In the genomic region with DNA sequence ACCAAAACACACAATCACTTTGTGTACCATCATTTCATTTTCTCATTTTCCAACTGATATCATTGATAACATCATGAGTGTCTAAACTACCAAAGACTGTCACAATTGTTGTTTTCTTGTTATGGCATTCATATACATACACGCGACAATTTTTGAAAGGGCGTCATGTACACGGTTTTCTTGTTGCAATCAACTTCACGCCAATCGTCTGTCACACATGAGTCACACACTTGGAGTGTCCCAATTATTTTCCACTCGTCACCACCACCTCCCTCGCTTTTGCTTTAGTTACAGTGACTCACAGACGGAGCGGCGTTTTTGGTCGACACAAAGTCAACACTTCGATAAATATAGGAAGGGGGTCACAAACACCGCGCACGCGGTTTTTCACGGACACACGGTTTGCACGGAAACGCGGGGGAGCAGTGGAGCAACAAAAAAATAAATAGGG, we compare ENCODE assay signal across 2 worm cellular contexts.
TF ChIP-seq lines count a peak whose summit lies in the region.

No protein-coding gene starts in this region.

TF ChIP-seq in whole organism, L1 larva, 84 proteins besides CTCF, POLR2A, EP300 and RAD21 (continued from another document):
- no peak for TF ChIP-seq pag-3 (tag; optimal IDR thresholded peaks at IDR 0.05; lab: Kevin White, UChicago; ENCODE audit: borderline replicate concordance, insufficient read depth)
- no peak for TF ChIP-seq lin-39 (tag; optimal IDR thresholded peaks at IDR 0.05; lab: Kevin White, UChicago)
- TF ChIP-seq F16B12.6 (tag; optimal IDR thresholded peaks at IDR 0.05; lab: Kevin White, UChicago): no peak
- no peak for TF ChIP-seq egl-13 (tag; optimal IDR thresholded peaks at IDR 0.05; lab: Kevin White, UChicago)
- TF ChIP-seq egl-27 (tag; optimal IDR thresholded peaks at IDR 0.05; lab: Kevin White, UChicago): no peak
- no peak for TF ChIP-seq C34B4.2 (tag; optimal IDR thresholded peaks at IDR 0.05; lab: Kevin White, UChicago)
- TF ChIP-seq ceh-63 (GFP tag; optimal IDR thresholded peaks at IDR 0.05; lab: Kevin White, UChicago): no peak
- no peak for TF ChIP-seq fkh-4 (tag; optimal IDR thresholded peaks at IDR 0.05; lab: Kevin White, UChicago; ENCODE audit: borderline replicate concordance)
- no peak for TF ChIP-seq ceh-90 (tag; optimal IDR thresholded peaks at IDR 0.05; lab: Kevin White, UChicago)
- TF ChIP-seq unc-30 (tag; optimal IDR thresholded peaks at IDR 0.05; lab: Kevin White, UChicago): no peak
- TF ChIP-seq nhr-71 (tag; optimal IDR thresholded peaks at IDR 0.05; lab: Kevin White, UChicago): peak; percentile 77
- TF ChIP-seq unc-62 (GFP tag; optimal IDR thresholded peaks at IDR 0.05; lab: Kevin White, UChicago): no peak
- TF ChIP-seq C04F5.9 (tag; optimal IDR thresholded peaks at IDR 0.05; lab: Kevin White, UChicago): no peak
- TF ChIP-seq dsc-1 (tag; optimal IDR thresholded peaks at IDR 0.05; lab: Kevin White, UChicago): no peak
- TF ChIP-seq dpl-1 (GFP tag; optimal IDR thresholded peaks at IDR 0.05; lab: Kevin White, UChicago): no peak
- TF ChIP-seq swsn-7 (tag; optimal IDR thresholded peaks at IDR 0.05; lab: Kevin White, UChicago): no peak
- TF ChIP-seq zip-4 (GFP tag; optimal IDR thresholded peaks at IDR 0.05; lab: Kevin White, UChicago): no peak
- no peak for TF ChIP-seq efl-3 (GFP tag; optimal IDR thresholded peaks at IDR 0.05; lab: Kevin White, UChicago)
- TF ChIP-seq sox-4 (tag; optimal IDR thresholded peaks at IDR 0.05; lab: Kevin White, UChicago): no peak
- no peak for TF ChIP-seq ceh-82 (tag; optimal IDR thresholded peaks at IDR 0.05; lab: Kevin White, UChicago)
- no peak for TF ChIP-seq ceh-88 (GFP tag; IDR thresholded peaks at IDR 0.05; lab: Robert Waterston, UW)
- peak; percentile 49 for TF ChIP-seq lin-14 (GFP tag; optimal IDR thresholded peaks at IDR 0.05; lab: Kevin White, UChicago)
- TF ChIP-seq unc-86 (tag; optimal IDR thresholded peaks at IDR 0.05; lab: Kevin White, UChicago): no peak
- TF ChIP-seq ztf-4 (tag; optimal IDR thresholded peaks at IDR 0.05; lab: Kevin White, UChicago): no peak
- TF ChIP-seq zag-1 (tag; optimal IDR thresholded peaks at IDR 0.05; lab: Kevin White, UChicago): no peak
- peak; percentile 33 for TF ChIP-seq snu-23 (GFP tag; optimal IDR thresholded peaks at IDR 0.05; lab: Kevin White, UChicago)
- no peak for TF ChIP-seq Y116A8C.19 (tag; optimal IDR thresholded peaks at IDR 0.05; lab: Kevin White, UChicago; ENCODE audit: borderline replicate concordance)
- peak; percentile 22 for TF ChIP-seq tbx-2 (tag; optimal IDR thresholded peaks at IDR 0.05; lab: Kevin White, UChicago)
- no peak for TF ChIP-seq ces-1 (GFP tag; optimal IDR thresholded peaks at IDR 0.05; lab: Kevin White, UChicago)
- TF ChIP-seq fos-1 (tag; optimal IDR thresholded peaks at IDR 0.05; lab: Kevin White, UChicago): no peak
- peak; percentile 54 for TF ChIP-seq nhr-20 (tag; optimal IDR thresholded peaks at IDR 0.05; lab: Kevin White, UChicago)
- no peak for TF ChIP-seq nhr-237 (tag; optimal IDR thresholded peaks at IDR 0.05; lab: Kevin White, UChicago)
- no peak for TF ChIP-seq ama-1 (optimal IDR thresholded peaks at IDR 0.05; lab: Kevin White, UChicago)
- peak; percentile 2 for TF ChIP-seq blmp-1 (tag; optimal IDR thresholded peaks at IDR 0.05; lab: Kevin White, UChicago)
- TF ChIP-seq sptf-1 (tag; optimal IDR thresholded peaks at IDR 0.05; lab: Kevin White, UChicago): no peak
- TF ChIP-seq tlp-1 (tag; optimal IDR thresholded peaks at IDR 0.05; lab: Kevin White, UChicago): no peak
- no peak for TF ChIP-seq isw-1 (GFP tag; IDR thresholded peaks at IDR 0.05; lab: Robert Waterston, UW)
- TF ChIP-seq jun-1 (tag; optimal IDR thresholded peaks at IDR 0.05; lab: Kevin White, UChicago): peak; percentile 51
- TF ChIP-seq aly-2 (tag; optimal IDR thresholded peaks at IDR 0.05; lab: Kevin White, UChicago): no peak
- no peak for TF ChIP-seq hlh-4 (tag; optimal IDR thresholded peaks at IDR 0.05; lab: Kevin White, UChicago)

TF ChIP-seq in whole organism, L4 larva, 104 proteins besides CTCF, POLR2A, EP300 and RAD21 (continued from another document):
- no peak for TF ChIP-seq pqm-1 (tag; optimal IDR thresholded peaks at IDR 0.05; lab: Kevin White, UChicago)
- peak; percentile 83 for TF ChIP-seq mxl-2 (GFP tag; conservative IDR thresholded peaks at IDR 0.05; lab: Robert Waterston, UW)
- no peak for TF ChIP-seq F26F4.8 (GFP tag; conservative IDR thresholded peaks at IDR 0.05; lab: Robert Waterston, UW)
- peak; percentile 96 for TF ChIP-seq hlh-30 (tag; optimal IDR thresholded peaks at IDR 0.05; lab: Kevin White, UChicago; ENCODE audit: insufficient read depth)
- TF ChIP-seq mep-1 (tag; optimal IDR thresholded peaks at IDR 0.05; lab: Kevin White, UChicago): peak; percentile 41
- TF ChIP-seq dpl-1 (GFP tag; optimal IDR thresholded peaks at IDR 0.05; lab: Kevin White, UChicago): peak; percentile 1
- no peak for TF ChIP-seq nhr-11 (tag; optimal IDR thresholded peaks at IDR 0.05; lab: Kevin White, UChicago)
- TF ChIP-seq D1046.2 (GFP tag; IDR thresholded peaks at IDR 0.05; lab: Robert Waterston, UW): no peak
- no peak for TF ChIP-seq madf-5 (GFP tag; IDR thresholded peaks at IDR 0.05; lab: Robert Waterston, UW)
- TF ChIP-seq cey-2 (tag; optimal IDR thresholded peaks at IDR 0.05; lab: Kevin White, UChicago; ENCODE audit: borderline replicate concordance, insufficient read depth): no peak
- TF ChIP-seq nhr-6 (tag; optimal IDR thresholded peaks at IDR 0.05; lab: Kevin White, UChicago): peak; percentile 77
- TF ChIP-seq unc-62 (GFP tag; optimal IDR thresholded peaks at IDR 0.05 in 1 of 2; lab: Kevin White, UChicago): peak in 1 of 2 experiments; percentile 49
- no peak for TF ChIP-seq unc-62 (tag; optimal IDR thresholded peaks at IDR 0.05; lab: Kevin White, UChicago)
- peak; percentile 50 for TF ChIP-seq mes-2 (tag; optimal IDR thresholded peaks at IDR 0.05; lab: Kevin White, UChicago; ENCODE audit: poor library complexity, severe bottlenecking)
- 0 out of 2 replicates have a peak, but pooled peaks have one; percentile 18 for TF ChIP-seq T26A8.4 (GFP tag; IDR thresholded peaks at IDR 0.05; lab: Robert Waterston, UW)
- no peak for TF ChIP-seq zfp-3 (GFP tag; conservative IDR thresholded peaks at IDR 0.05; lab: Robert Waterston, UW)
